Fruit fly (Drosophila melanogaster) whole organism, embryonic: ENCODE measurements around the gene CG17249.
A peak's percentile ranks its signal among the peaks of the same experiment; 100 is the strongest.

Experiments
- Abd-B ChIP-seq: fragments of 200-800 bp; sonication (Bioruptor generic); optimal IDR thresholded peaks from 2 replicates; lab custom pipeline; 2018; ENCODE audit warnings: missing biosample characterization, mild to moderate bottlenecking, missing genetic modification characterization, moderate library complexity
- Ada2b ChIP-seq: fragments of 200-800 bp; sonication (Bioruptor generic); IDR thresholded peaks from 2 replicates; pipeline ENCODE4 v1.3.6; 2022; ENCODE audit warnings: missing biosample characterization, missing genetic modification characterization
- Atf-2 ChIP-seq: fragments of 200-800 bp; sonication (Bioruptor generic); optimal IDR thresholded peaks from 2 replicates; lab custom pipeline; 2016; ENCODE audit warnings: missing biosample characterization, missing genetic modification characterization
- Bteb2 ChIP-seq: fragments of 200-800 bp; sonication (Bioruptor generic); optimal IDR thresholded peaks from 2 replicates; lab custom pipeline; 2016; ENCODE audit warnings: missing biosample characterization, missing genetic modification characterization
- CG10321 ChIP-seq: fragments of 200-800 bp; sonication (Bioruptor generic); IDR thresholded peaks from 2 replicates; pipeline ENCODE4 v1.3.6; 2022; ENCODE audit warnings: missing biosample characterization, missing genetic modification characterization
- CG10565 ChIP-seq: fragments of 200-800 bp; sonication (Bioruptor generic); optimal IDR thresholded peaks from 3 replicates; lab custom pipeline; 2016; ENCODE audit warnings: missing biosample characterization, mild to moderate bottlenecking, missing genetic modification characterization
- CG11247 ChIP-seq: fragments of 200-800 bp; sonication (Bioruptor generic); IDR thresholded peaks from 2 replicates; pipeline ENCODE4 v1.3.6; 2022; ENCODE audit warnings: missing biosample characterization, missing genetic modification characterization
- CG13123 ChIP-seq: fragments of 200-800 bp; sonication (Bioruptor generic); optimal IDR thresholded peaks from 2 replicates; lab custom pipeline; 2016; ENCODE audit warnings: missing biosample characterization, missing genetic modification characterization
- CG13287 ChIP-seq: fragments of 200-800 bp; sonication (Bioruptor generic); IDR thresholded peaks from 2 replicates; pipeline ENCODE4 v1.3.6; 2022; ENCODE audit warnings: missing biosample characterization, missing genetic modification characterization; ENCODE audit not compliant: partially characterized antibody
- CG16815 ChIP-seq: fragments of 200-800 bp; sonication (Bioruptor generic); optimal IDR thresholded peaks from 3 replicates; lab custom pipeline; 2017; ENCODE audit warnings: missing biosample characterization, mild to moderate bottlenecking, missing genetic modification characterization
- CG1832 ChIP-seq: fragments of 200-800 bp; sonication (Bioruptor generic); optimal IDR thresholded peaks from 2 replicates; lab custom pipeline; 2017; ENCODE audit warnings: missing biosample characterization, mild to moderate bottlenecking, missing genetic modification characterization, inconsistent platforms
- CG18599 ChIP-seq: fragments of 200-800 bp; sonication (Bioruptor generic); optimal IDR thresholded peaks from 3 replicates; lab custom pipeline; 2017; ENCODE audit warnings: missing biosample characterization, missing genetic modification characterization, mild to moderate bottlenecking, moderate library complexity, missing genetic modification reagents
- CG18764 ChIP-seq: fragments of 200-800 bp; sonication (Bioruptor generic); optimal IDR thresholded peaks from 3 replicates; lab custom pipeline; 2016; ENCODE audit warnings: missing biosample characterization, missing genetic modification characterization
- CG2678 ChIP-seq: fragments of 200-800 bp; sonication (Bioruptor generic); optimal IDR thresholded peaks from 3 replicates; lab custom pipeline; 2019; ENCODE audit warnings: missing biosample characterization, mild to moderate bottlenecking, missing genetic modification characterization, moderate library complexity
- CG32532 ChIP-seq: fragments of 200-800 bp; sonication (Bioruptor generic); IDR thresholded peaks from 2 replicates; pipeline ENCODE4 v1.3.6; 2022; ENCODE audit warnings: missing biosample characterization, missing genetic modification characterization
- CG4730 ChIP-seq: fragments of 200-800 bp; sonication (Bioruptor generic); IDR thresholded peaks from 2 replicates; pipeline ENCODE4 v1.3.6; 2022; ENCODE audit warnings: missing biosample characterization, missing genetic modification characterization
- CG6654 ChIP-seq: fragments of 200-800 bp; sonication (Bioruptor generic); optimal IDR thresholded peaks from 2 replicates; lab custom pipeline; 2017; ENCODE audit warnings: missing biosample characterization, mild to moderate bottlenecking, missing genetic modification characterization
- CG6791 ChIP-seq: fragments of 200-800 bp; sonication (Bioruptor generic); IDR thresholded peaks from 3 replicates; pipeline ENCODE4 v1.3.6; 2022; ENCODE audit warnings: missing biosample characterization, missing genetic modification characterization; ENCODE audit not compliant: partially characterized antibody
- CG7786 ChIP-seq: fragments of 200-800 bp; sonication (Bioruptor generic); optimal IDR thresholded peaks from 2 replicates; lab custom pipeline; 2016; ENCODE audit warnings: missing biosample characterization, missing genetic modification characterization
- CG7963 ChIP-seq: fragments of 200-800 bp; sonication (Bioruptor generic); IDR thresholded peaks from 3 replicates; pipeline ENCODE4 v1.3.6; 2022; ENCODE audit warnings: missing biosample characterization, missing genetic modification characterization; ENCODE audit not compliant: partially characterized antibody
- CG8924 ChIP-seq: fragments of 200-800 bp; optimal IDR thresholded peaks from 3 replicates; lab custom pipeline; 2019; ENCODE audit warnings: missing biosample characterization, mild to moderate bottlenecking, missing genetic modification characterization, moderate library complexity
- CkIIα-i1 ChIP-seq: fragments of 200-800 bp; sonication (Bioruptor generic); IDR thresholded peaks from 2 replicates; pipeline ENCODE4 v1.3.6; 2022; ENCODE audit warnings: missing biosample characterization, missing genetic modification characterization
- Deaf1 ChIP-seq: fragments of 200-800 bp; optimal IDR thresholded peaks from 3 replicates; lab custom pipeline; 2019; ENCODE audit warnings: missing biosample characterization, mild to moderate bottlenecking, missing genetic modification characterization, moderate library complexity
- Elba2 ChIP-seq: fragments of 200-800 bp; sonication (Bioruptor generic); optimal IDR thresholded peaks from 3 replicates; lab custom pipeline; 2016; ENCODE audit warnings: missing biosample characterization, missing genetic modification characterization
- Med ChIP-seq: fragments of 200-800 bp; sonication (Bioruptor generic); peaks from one replicate; lab custom pipeline; 2016; ENCODE audit warnings: missing biosample characterization, missing genetic modification characterization, mild to moderate bottlenecking, inconsistent platforms, moderate library complexity
- NFAT ChIP-seq: fragments of 200-800 bp; sonication (Bioruptor generic); IDR thresholded peaks from 2 replicates; pipeline ENCODE4 v1.3.6; 2022; ENCODE audit warnings: missing biosample characterization, missing genetic modification characterization
- Nf-YB ChIP-seq: fragments of 200-800 bp; sonication (Bioruptor generic); optimal IDR thresholded peaks from 3 replicates; lab custom pipeline; 2019; ENCODE audit warnings: missing biosample characterization, mild to moderate bottlenecking, missing genetic modification characterization, moderate library complexity
- NfI ChIP-seq: fragments of 200-800 bp; sonication (Bioruptor generic); optimal IDR thresholded peaks from 3 replicates; lab custom pipeline; 2018; ENCODE audit warnings: missing biosample characterization, mild to moderate bottlenecking, missing genetic modification characterization, moderate library complexity
- Scr ChIP-seq: fragments of 200-800 bp; sonication (Bioruptor generic); IDR thresholded peaks from 2 replicates; pipeline ENCODE4 v1.3.6; 2022; ENCODE audit warnings: missing biosample characterization, missing genetic modification characterization; ENCODE audit not compliant: partially characterized antibody
- Ssrp ChIP-seq: fragments of 200-800 bp; sonication (Bioruptor generic); optimal IDR thresholded peaks from 2 replicates; lab custom pipeline; 2018; ENCODE audit warnings: missing biosample characterization, mild to moderate bottlenecking, missing genetic modification characterization, moderate library complexity
- Vsx1 ChIP-seq: fragments of 200-800 bp; sonication (Bioruptor generic); optimal IDR thresholded peaks from 2 replicates; lab custom pipeline; 2017; ENCODE audit warnings: missing biosample characterization, mild to moderate bottlenecking, missing genetic modification characterization, missing genetic modification reagents
- al ChIP-seq: fragments of 200-800 bp; sonication (Bioruptor generic); IDR thresholded peaks from 2 replicates; pipeline ENCODE4 v1.3.6; 2022; ENCODE audit warnings: missing biosample characterization, missing genetic modification characterization
- caup ChIP-seq: fragments of 200-800 bp; sonication (Bioruptor generic); optimal IDR thresholded peaks from 3 replicates; lab custom pipeline; 2017; ENCODE audit warnings: missing biosample characterization, mild to moderate bottlenecking, missing genetic modification characterization, moderate library complexity; ENCODE audit not compliant: severe bottlenecking
- chif ChIP-seq, 2 experiments: fragments of 200-800 bp; sonication (Bioruptor generic); optimal IDR thresholded peaks; 3 replicates each; lab custom pipeline; 2016; ENCODE audit warnings: missing biosample characterization in 2 of 2, missing genetic modification characterization in 2 of 2
- crol ChIP-seq: fragments of 200-800 bp; sonication (Bioruptor generic); IDR thresholded peaks from 2 replicates; pipeline ENCODE4 v1.3.6; 2022; ENCODE audit warnings: missing biosample characterization, missing genetic modification characterization
- crp ChIP-seq, 2 experiments: fragments of 200-800 bp; sonication (Bioruptor generic); optimal IDR thresholded peaks; 2 replicates in 1 of 2; 3 replicates in 1 of 2; lab custom pipeline; 2017; ENCODE audit warnings: missing biosample characterization in 2 of 2, missing genetic modification characterization in 2 of 2, mild to moderate bottlenecking in 1 of 2, moderate library complexity in 1 of 2
- dan ChIP-seq: fragments of 200-800 bp; sonication (Bioruptor generic); IDR thresholded peaks from 2 replicates; pipeline ENCODE4 v1.3.6; 2022; ENCODE audit warnings: missing biosample characterization, missing genetic modification characterization
- dati ChIP-seq: fragments of 200-800 bp; sonication (Bioruptor generic); IDR thresholded peaks from 2 replicates; pipeline ENCODE4 v1.3.6; 2022; ENCODE audit warnings: missing biosample characterization, missing genetic modification characterization
- dysf ChIP-seq: fragments of 200-800 bp; sonication (Bioruptor generic); IDR thresholded peaks from 3 replicates; pipeline ENCODE4 v1.3.6; 2022; ENCODE audit warnings: missing biosample characterization, missing genetic modification characterization
- knrl ChIP-seq: fragments of 200-800 bp; sonication (Bioruptor generic); IDR thresholded peaks from 3 replicates; pipeline ENCODE4 v1.3.6; 2022; ENCODE audit warnings: missing biosample characterization, missing genetic modification characterization; ENCODE audit not compliant: partially characterized antibody
- mirr ChIP-seq: fragments of 200-800 bp; sonication (Bioruptor generic); optimal IDR thresholded peaks from 3 replicates; lab custom pipeline; 2018; ENCODE audit warnings: missing biosample characterization, mild to moderate bottlenecking, missing genetic modification characterization
- nom ChIP-seq: fragments of 200-800 bp; sonication (Bioruptor generic); optimal IDR thresholded peaks from 2 replicates; lab custom pipeline; 2017; ENCODE audit warnings: missing biosample characterization, missing genetic modification characterization, mild to moderate bottlenecking, moderate library complexity, missing genetic modification reagents
- pb ChIP-seq: fragments of 200-800 bp; sonication (Bioruptor generic); optimal IDR thresholded peaks from 3 replicates; lab custom pipeline; 2016; ENCODE audit warnings: missing biosample characterization, missing genetic modification characterization
- pho ChIP-seq: fragments of 200-800 bp; sonication (Bioruptor generic); optimal IDR thresholded peaks from 2 replicates; lab custom pipeline; 2016; ENCODE audit warnings: missing biosample characterization, missing genetic modification characterization
- schlank ChIP-seq: fragments of 200-800 bp; sonication (Bioruptor generic); optimal IDR thresholded peaks from 2 replicates; lab custom pipeline; 2018; ENCODE audit warnings: missing biosample characterization, mild to moderate bottlenecking, missing genetic modification characterization
- sna ChIP-seq: fragments of 200-800 bp; sonication (Bioruptor generic); IDR thresholded peaks from 2 replicates; pipeline ENCODE4 v1.3.6; 2022; ENCODE audit warnings: missing biosample characterization, missing genetic modification characterization; ENCODE audit not compliant: partially characterized antibody
- tio ChIP-seq: fragments of 200-800 bp; sonication (Bioruptor generic); optimal IDR thresholded peaks from 2 replicates; lab custom pipeline; 2017; ENCODE audit warnings: missing biosample characterization, missing genetic modification characterization, inconsistent platforms
- tna ChIP-seq: fragments of 200-800 bp; sonication (Bioruptor generic); IDR thresholded peaks from 2 replicates; pipeline ENCODE4 v1.3.6; 2022; ENCODE audit warnings: missing biosample characterization, missing genetic modification characterization; ENCODE audit not compliant: partially characterized antibody

CG17249 gene

dm6 chr3L:1644920-1645567 lies 2.2 kb downstream of the CG17249 start, which contains the start of the genes alphaCOP and CG13919 (continued):
- TF ChIP-seq pho (GFP tag; lab: Kevin White, UChicago) (peak; percentile 93), CG1832 (GFP tag; lab: Kevin White, UChicago) (no peak), Ssrp (tag; lab: Kevin White, UChicago) (peak; percentile 96), al (GFP tag; lab: Robert Waterston, UW) (peak; percentile 94), mirr (GFP tag; lab: Kevin White, UChicago) (peak; percentile 81), pb (GFP tag; lab: Kevin White, UChicago) (peak; percentile 77), CG18764 (peak; percentile 88), CG6791 (GFP tag; lab: Robert Waterston, UW) (no peak), Nf-YB (peak; percentile 84), dan (GFP tag; lab: Robert Waterston, UW) (peak; percentile 57; the same call in 1 of the 2 replicates), crol (GFP tag; lab: Robert Waterston, UW) (peak; percentile 65), caup (GFP tag; lab: Kevin White, UChicago) (peak; percentile 94), CG32532 (GFP tag; lab: Robert Waterston, UW) (peak; percentile 97), Ada2b (GFP tag; lab: Robert Waterston, UW) (peak; percentile 89), tna (GFP tag; lab: Robert Waterston, UW) (no peak), Med (GFP tag; lab: Kevin White, UChicago) (peak; percentile 99), CkIIα-i1 (GFP tag; lab: Robert Waterston, UW) (peak; percentile 78), CG7786 (GFP tag; lab: Kevin White, UChicago) (peak; percentile 87), chif (GFP tag; optimal IDR thresholded peaks at IDR 0.05; lab: Kevin White, UChicago) (peak; percentile 91 to 96), dysf (GFP tag; lab: Robert Waterston, UW) (peak; percentile 97), Deaf1 (peak; percentile 77), CG2678 (peak; percentile 97), Scr (GFP tag; lab: Robert Waterston, UW) (no peak), Atf-2 (GFP tag; lab: Kevin White, UChicago) (peak; percentile 89), CG10321 (GFP tag; lab: Robert Waterston, UW) (peak; percentile 83), Abd-B (peak; percentile 97), Vsx1 (GFP tag; lab: Kevin White, UChicago) (peak; percentile 87), CG11247 (peak; percentile 94), NfI (GFP tag; lab: Kevin White, UChicago) (peak; percentile 96), crp (GFP tag; optimal IDR thresholded peaks at IDR 0.05; lab: Kevin White, UChicago) (peak in 1 of 2 experiments; percentile 77), Bteb2 (GFP tag; lab: Kevin White, UChicago) (peak; percentile 94), CG10565 (peak; percentile 62), sna (GFP tag; lab: Robert Waterston, UW) (no peak), CG13123 (GFP tag; lab: Kevin White, UChicago) (peak; percentile 94), CG7963 (GFP tag; lab: Robert Waterston, UW) (no peak), CG4730 (GFP tag; lab: Robert Waterston, UW) (peak; percentile 96), NFAT (GFP tag; lab: Robert Waterston, UW) (peak; percentile 96), CG18599 (GFP tag; lab: Kevin White, UChicago) (peak; percentile 93), CG6654 (GFP tag; lab: Kevin White, UChicago) (peak; percentile 69), CG16815 (GFP tag; lab: Kevin White, UChicago) (peak; percentile 95), CG8924 (tag; lab: Kevin White, UChicago) (peak; percentile 97), Elba2 (GFP tag; lab: Kevin White, UChicago) (peak; percentile 87), knrl (GFP tag; lab: Robert Waterston, UW) (peak; percentile 43; the same call in 1 of the 3 replicates), tio (GFP tag; lab: Kevin White, UChicago) (no peak), dati (peak; percentile 88), schlank (tag; lab: Kevin White, UChicago) (peak; percentile 88), CG13287 (GFP tag; lab: Robert Waterston, UW) (peak; percentile 54; the same call in 1 of the 2 replicates), nom (GFP tag; lab: Kevin White, UChicago) (peak; percentile 92)
